Fruit fly (Drosophila melanogaster) whole organism, embryonic: ENCODE measurements around the gene CG8673.

Experiments
- Asciz ChIP-seq: fragments of 200-800 bp; sonication (Bioruptor generic); optimal IDR thresholded peaks from 2 replicates; lab custom pipeline; 2017; ENCODE audit warnings: missing biosample characterization, mild to moderate bottlenecking, missing genetic modification characterization, missing genetic modification reagents
- Awh ChIP-seq: fragments of 200-800 bp; sonication (Bioruptor generic); IDR thresholded peaks from 2 replicates; pipeline ENCODE4, ENCODE4 v1.3.6; 2022; ENCODE audit warnings: missing biosample characterization, missing genetic modification characterization
- CG10543 ChIP-seq: fragments of 200-800 bp; sonication (Bioruptor generic); optimal IDR thresholded peaks from 3 replicates; lab custom pipeline; 2017; ENCODE audit warnings: missing biosample characterization, mild to moderate bottlenecking, missing genetic modification characterization, moderate library complexity
- CG12219 ChIP-seq: fragments of 200-800 bp; sonication (Bioruptor generic); optimal IDR thresholded peaks from 3 replicates; lab custom pipeline; 2018; ENCODE audit warnings: missing biosample characterization, mild to moderate bottlenecking, missing genetic modification characterization
- CG12942 ChIP-seq: fragments of 200-800 bp; sonication (Bioruptor generic); optimal IDR thresholded peaks from 3 replicates; lab custom pipeline; 2016; ENCODE audit warnings: missing biosample characterization, missing genetic modification characterization
- CG13287 ChIP-seq: fragments of 200-800 bp; sonication (Bioruptor generic); IDR thresholded peaks from 2 replicates; pipeline ENCODE4 v1.3.6; 2022; ENCODE audit warnings: missing biosample characterization, missing genetic modification characterization; ENCODE audit not compliant: partially characterized antibody
- CG15696 ChIP-seq: fragments of 200-800 bp; sonication (Bioruptor generic); optimal IDR thresholded peaks from 2 replicates; lab custom pipeline; 2019; ENCODE audit warnings: missing biosample characterization, mild to moderate bottlenecking, missing genetic modification characterization, moderate library complexity
- CG17328 ChIP-seq: fragments of 200-800 bp; sonication (Bioruptor generic); IDR thresholded peaks from 2 replicates; pipeline ENCODE4 v1.3.6; 2022; ENCODE audit warnings: missing biosample characterization, missing genetic modification characterization
- CG17912 ChIP-seq: fragments of 200-800 bp; sonication (Bioruptor generic); optimal IDR thresholded peaks from 2 replicates; lab custom pipeline; 2018; ENCODE audit warnings: missing biosample characterization, mild to moderate bottlenecking, missing genetic modification characterization
- CG2712 ChIP-seq: fragments of 200-800 bp; optimal IDR thresholded peaks from 3 replicates; lab custom pipeline; 2019; ENCODE audit warnings: missing biosample characterization, mild to moderate bottlenecking, missing genetic modification characterization, moderate library complexity
- CG30020 ChIP-seq: fragments of 200-800 bp; optimal IDR thresholded peaks from 2 replicates; lab custom pipeline; 2019; ENCODE audit warnings: missing biosample characterization, mild to moderate bottlenecking, missing genetic modification characterization, moderate library complexity
- CG32532 ChIP-seq: fragments of 200-800 bp; sonication (Bioruptor generic); IDR thresholded peaks from 2 replicates; pipeline ENCODE4 v1.3.6; 2022; ENCODE audit warnings: missing biosample characterization, missing genetic modification characterization
- CG3726 ChIP-seq: fragments of 200-800 bp; sonication (Bioruptor generic); IDR thresholded peaks from 3 replicates; pipeline ENCODE4, ENCODE4 v1.3.6; 2022; ENCODE audit warnings: missing biosample characterization, missing genetic modification characterization
- CG5180 ChIP-seq: fragments of 200-800 bp; sonication (Bioruptor generic); optimal IDR thresholded peaks from 3 replicates; lab custom pipeline; 2017; ENCODE audit warnings: missing biosample characterization, missing genetic modification characterization, mild to moderate bottlenecking, moderate library complexity, missing genetic modification reagents
- CG7745 ChIP-seq: fragments of 200-800 bp; sonication (Bioruptor generic); optimal IDR thresholded peaks from 2 replicates; lab custom pipeline; 2018; ENCODE audit warnings: missing biosample characterization, mild to moderate bottlenecking, missing genetic modification characterization, moderate library complexity
- CG7839 ChIP-seq: fragments of 200-800 bp; sonication (Bioruptor generic); optimal IDR thresholded peaks from 3 replicates; lab custom pipeline; 2018; ENCODE audit warnings: missing biosample characterization, mild to moderate bottlenecking, missing genetic modification characterization, moderate library complexity
- CG8089 ChIP-seq: fragments of 200-800 bp; sonication (Bioruptor generic); optimal IDR thresholded peaks from 3 replicates; lab custom pipeline; 2016; ENCODE audit warnings: missing biosample characterization, missing genetic modification characterization
- CG8944 ChIP-seq: fragments of 200-800 bp; sonication (Bioruptor generic); optimal IDR thresholded peaks from 3 replicates; lab custom pipeline; 2016; ENCODE audit warnings: missing biosample characterization, missing genetic modification characterization
- CoRest ChIP-seq: fragments of 200-800 bp; sonication (Bioruptor generic); optimal IDR thresholded peaks from 3 replicates; lab custom pipeline; 2018; ENCODE audit warnings: missing biosample characterization, mild to moderate bottlenecking, missing genetic modification characterization, moderate library complexity
- Dref ChIP-seq: fragments of 200-800 bp; sonication (Bioruptor generic); IDR thresholded peaks from 2 replicates; pipeline ENCODE4 v1.3.6; 2022; ENCODE audit warnings: missing biosample characterization, missing genetic modification characterization
- Hmx ChIP-seq: fragments of 200-800 bp; sonication (Bioruptor generic); optimal IDR thresholded peaks from 2 replicates; lab custom pipeline; 2016; ENCODE audit warnings: missing biosample characterization, missing genetic modification characterization
- Hr39 ChIP-seq: fragments of >200 bp; optimal IDR thresholded peaks from 2 replicates; lab custom pipeline; 2017
- Lhr ChIP-seq: fragments of 200-800 bp; sonication (Bioruptor generic); optimal IDR thresholded peaks from 3 replicates; lab custom pipeline; 2017; ENCODE audit warnings: mild to moderate bottlenecking, missing biosample characterization, missing genetic modification reagents, missing genetic modification characterization
- MTF-1 ChIP-seq: fragments of 200-800 bp; sonication (Bioruptor generic); optimal IDR thresholded peaks from 2 replicates; lab custom pipeline; 2018; ENCODE audit warnings: missing biosample characterization, mild to moderate bottlenecking, missing genetic modification characterization, borderline replicate concordance
- Med ChIP-seq: fragments of 200-800 bp; sonication (Bioruptor generic); peaks from one replicate; lab custom pipeline; 2016; ENCODE audit warnings: missing biosample characterization, missing genetic modification characterization, mild to moderate bottlenecking, inconsistent platforms, moderate library complexity
- Mrtf ChIP-seq: fragments of 200-800 bp; sonication (Bioruptor generic); IDR thresholded peaks from 3 replicates; pipeline ENCODE4 v1.3.6; 2022; ENCODE audit warnings: missing biosample characterization, missing genetic modification characterization
- Scr ChIP-seq: fragments of 200-800 bp; sonication (Bioruptor generic); IDR thresholded peaks from 2 replicates; pipeline ENCODE4 v1.3.6; 2022; ENCODE audit warnings: missing biosample characterization, missing genetic modification characterization; ENCODE audit not compliant: partially characterized antibody
- Six4 ChIP-seq: fragments of 200-800 bp; sonication (Bioruptor generic); optimal IDR thresholded peaks from 2 replicates; lab custom pipeline; 2016; ENCODE audit warnings: missing biosample characterization, missing genetic modification characterization
- Sox102F ChIP-seq: fragments of 200-800 bp; sonication (Bioruptor generic); optimal IDR thresholded peaks from 2 replicates; lab custom pipeline; 2018; ENCODE audit warnings: missing biosample characterization, mild to moderate bottlenecking, missing genetic modification characterization, moderate library complexity
- Sry-β ChIP-seq: fragments of 200-800 bp; sonication (Bioruptor generic); optimal IDR thresholded peaks from 2 replicates; lab custom pipeline; 2018; ENCODE audit warnings: missing biosample characterization, mild to moderate bottlenecking, missing genetic modification characterization, moderate library complexity
- Vsx1 ChIP-seq: fragments of 200-800 bp; sonication (Bioruptor generic); optimal IDR thresholded peaks from 2 replicates; lab custom pipeline; 2017; ENCODE audit warnings: missing biosample characterization, mild to moderate bottlenecking, missing genetic modification characterization, missing genetic modification reagents
- aop ChIP-seq: fragments of 200-800 bp; sonication (Bioruptor generic); IDR thresholded peaks from 2 replicates; pipeline ENCODE4 v1.3.6; 2022; ENCODE audit warnings: missing biosample characterization, missing genetic modification characterization
- ash1 ChIP-seq: fragments of 200-800 bp; sonication (Bioruptor generic); optimal IDR thresholded peaks from 2 replicates; lab custom pipeline; 2018; ENCODE audit warnings: missing biosample characterization, mild to moderate bottlenecking, missing genetic modification characterization
- cad ChIP-seq: fragments of >200 bp; optimal IDR thresholded peaks from 2 replicates; lab custom pipeline; 2017; ENCODE audit warnings: missing biosample characterization, missing genetic modification characterization
- chinmo ChIP-seq: fragments of 200-800 bp; sonication (Bioruptor generic); IDR thresholded peaks from 4 replicates; pipeline ENCODE4 v1.3.6; 2022; ENCODE audit warnings: missing biosample characterization, missing genetic modification characterization; ENCODE audit not compliant: partially characterized antibody
- chm ChIP-seq: fragments of 200-800 bp; sonication (Bioruptor generic); IDR thresholded peaks from 2 replicates; pipeline ENCODE4 v1.3.6; 2022; ENCODE audit warnings: missing biosample characterization, missing genetic modification characterization
- dan ChIP-seq: fragments of 200-800 bp; sonication (Bioruptor generic); IDR thresholded peaks from 2 replicates; pipeline ENCODE4 v1.3.6; 2022; ENCODE audit warnings: missing biosample characterization, missing genetic modification characterization
- danr ChIP-seq: fragments of 200-800 bp; sonication (Bioruptor generic); IDR thresholded peaks from 2 replicates; pipeline ENCODE4 v1.3.6; 2022; ENCODE audit warnings: missing biosample characterization, missing genetic modification characterization
- dm ChIP-seq: fragments of 200-800 bp; sonication (Bioruptor generic); optimal IDR thresholded peaks from 3 replicates; lab custom pipeline; 2016; ENCODE audit warnings: missing biosample characterization, missing genetic modification characterization
- emc ChIP-seq: fragments of 200-800 bp; sonication (Bioruptor generic); optimal IDR thresholded peaks from 2 replicates; lab custom pipeline; 2016; ENCODE audit warnings: missing biosample characterization, missing genetic modification characterization
- fd64A ChIP-seq: fragments of 200-800 bp; sonication (Bioruptor generic); optimal IDR thresholded peaks from 3 replicates; lab custom pipeline; 2018; ENCODE audit warnings: missing biosample characterization, mild to moderate bottlenecking, missing genetic modification characterization
- grn ChIP-seq: fragments of 200-800 bp; sonication (Bioruptor generic); optimal IDR thresholded peaks from 3 replicates; lab custom pipeline; 2017; ENCODE audit warnings: missing biosample characterization, missing genetic modification characterization
- h ChIP-seq: fragments of >200 bp; optimal IDR thresholded peaks from 2 replicates; lab custom pipeline; 2017
- ind ChIP-seq: fragments of 200-800 bp; sonication (Bioruptor generic); optimal IDR thresholded peaks from 3 replicates; lab custom pipeline; 2016; ENCODE audit warnings: missing biosample characterization, missing genetic modification characterization
- jigr1 ChIP-seq: fragments of 200-800 bp; sonication (Bioruptor generic); IDR thresholded peaks from 3 replicates; pipeline ENCODE4 v1.3.6; 2022; ENCODE audit warnings: missing biosample characterization, missing genetic modification characterization
- mam ChIP-seq: fragments of 200-800 bp; sonication (Bioruptor generic); optimal IDR thresholded peaks from 3 replicates; lab custom pipeline; 2016; ENCODE audit warnings: missing biosample characterization, missing genetic modification characterization
- nmo ChIP-seq: fragments of 200-800 bp; sonication (Bioruptor generic); optimal IDR thresholded peaks from 2 replicates; lab custom pipeline; 2018; ENCODE audit warnings: missing biosample characterization, mild to moderate bottlenecking, missing genetic modification characterization, moderate library complexity
- phol ChIP-seq: fragments of 200-800 bp; sonication (Bioruptor generic); optimal IDR thresholded peaks from 3 replicates; lab custom pipeline; 2018; ENCODE audit warnings: missing biosample characterization, mild to moderate bottlenecking, missing genetic modification characterization, moderate library complexity
- rib ChIP-seq: fragments of 200-800 bp; sonication (Bioruptor generic); IDR thresholded peaks from 2 replicates; pipeline ENCODE4 v1.3.6; 2022; ENCODE audit warnings: missing biosample characterization, missing genetic modification characterization
- sna ChIP-seq: fragments of 200-800 bp; sonication (Bioruptor generic); IDR thresholded peaks from 2 replicates; pipeline ENCODE4 v1.3.6; 2022; ENCODE audit warnings: missing biosample characterization, missing genetic modification characterization; ENCODE audit not compliant: partially characterized antibody
- vnd ChIP-seq: fragments of 200-800 bp; sonication (Bioruptor generic); IDR thresholded peaks from 3 replicates; pipeline ENCODE4 v1.3.6; 2022; ENCODE audit warnings: missing biosample characterization, missing genetic modification characterization; ENCODE audit not compliant: partially characterized antibody

The CG8673 gene

DNA sequence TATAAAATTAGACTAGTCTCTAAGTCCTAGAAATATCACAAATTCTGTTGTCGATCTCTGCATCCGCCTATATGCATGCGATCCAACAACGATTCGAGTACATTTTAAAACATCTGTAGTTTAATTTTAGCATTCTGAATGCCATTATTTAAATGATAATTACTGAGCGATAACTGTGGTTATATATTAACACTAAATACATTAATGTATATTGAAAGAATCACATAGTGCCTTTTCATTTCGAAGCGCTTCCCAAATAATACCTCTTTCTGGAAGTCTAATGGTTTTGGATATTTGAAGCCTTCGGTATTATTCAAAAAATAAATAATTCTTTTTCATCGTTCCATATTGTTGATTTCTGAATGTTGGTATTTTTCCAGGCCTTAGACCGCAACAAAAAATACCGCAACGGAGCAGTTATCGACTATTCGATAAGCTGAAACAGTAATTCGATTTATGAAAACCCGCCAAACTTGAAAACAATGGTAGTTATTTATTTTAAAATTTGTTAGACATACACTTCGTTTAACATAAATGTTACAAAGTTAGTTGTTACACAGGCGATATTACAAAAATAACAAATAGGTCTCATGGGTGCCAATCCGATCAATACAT lies 9.8 kb downstream of the CG8673 start (continued):
- TF ChIP-seq Dref (GFP tag; lab: Robert Waterston, UW) (peak; percentile 76), grn (GFP tag; lab: Kevin White, UChicago) (no peak), chinmo (GFP tag; lab: Robert Waterston, UW) (0 out of 4 replicates have a peak, but pooled peaks have one; percentile 20), aop (GFP tag; lab: Robert Waterston, UW) (no peak), ind (GFP tag; lab: Kevin White, UChicago) (no peak), cad (GFP tag; lab: Kevin White, UChicago) (no peak), jigr1 (GFP tag; lab: Robert Waterston, UW) (no peak), CG8944 (no peak), h (lab: Kevin White, UChicago) (no peak), emc (GFP tag; lab: Kevin White, UChicago) (no peak), dm (no peak), CG13287 (GFP tag; lab: Robert Waterston, UW) (peak; percentile 54; the same call in 1 of the 2 replicates), CG8089 (no peak), CG15696 (no peak), Awh (GFP tag; lab: Robert Waterston, UW) (no peak), dan (GFP tag; lab: Robert Waterston, UW) (no peak), CG12219 (GFP tag; lab: Kevin White, UChicago) (no peak), Sox102F (GFP tag; lab: Kevin White, UChicago) (no peak), rib (GFP tag; lab: Robert Waterston, UW) (no peak), phol (tag; lab: Kevin White, UChicago) (no peak), MTF-1 (no peak), CG7745 (tag; lab: Kevin White, UChicago) (no peak), sna (GFP tag; lab: Robert Waterston, UW) (no peak), Hmx (GFP tag; lab: Kevin White, UChicago) (no peak), CoRest (no peak), CG17328 (GFP tag; lab: Robert Waterston, UW) (no peak), CG17912 (GFP tag; lab: Kevin White, UChicago) (no peak), CG2712 (tag; lab: Kevin White, UChicago) (no peak), Asciz (GFP tag; lab: Kevin White, UChicago) (no peak), CG32532 (GFP tag; lab: Robert Waterston, UW) (no peak), CG3726 (GFP tag; lab: Robert Waterston, UW) (no peak), CG5180 (no peak), Sry-β (GFP tag; lab: Kevin White, UChicago) (no peak), Six4 (GFP tag; lab: Kevin White, UChicago) (no peak), Lhr (GFP tag; lab: Kevin White, UChicago) (no peak), danr (GFP tag; lab: Robert Waterston, UW) (no peak), Med (GFP tag; lab: Kevin White, UChicago) (peak; percentile 66), Mrtf (GFP tag; lab: Robert Waterston, UW) (no peak), Hr39 (lab: Kevin White, UChicago) (no peak), chm (no peak), vnd (GFP tag; lab: Robert Waterston, UW) (no peak), Scr (GFP tag; lab: Robert Waterston, UW) (no peak; the same call in 1 of the 2 replicates), CG12942 (GFP tag; lab: Kevin White, UChicago) (no peak), mam (GFP tag; lab: Kevin White, UChicago) (no peak), Vsx1 (no peak), CG10543 (GFP tag; lab: Kevin White, UChicago) (no peak), fd64A (GFP tag; lab: Kevin White, UChicago) (no peak), CG7839 (tag; lab: Kevin White, UChicago) (no peak), CG30020 (peak; percentile 90), nmo (no peak), ash1 (GFP tag; lab: Kevin White, UChicago) (no peak)
